Worm (Caenorhabditis elegans) whole organism, young adult: ENCODE results near the gene clec-266.

Experiments used
- C06A6.2 ChIP-seq: fragments of 200-800 bp; sonication (Bioruptor generic); conservative IDR thresholded peaks from 2 replicates; pipeline ENCODE4 v1.3.6; 2022; ENCODE audit warnings: missing genetic modification characterization, missing compliant biosample characterization
- C17E4.6 ChIP-seq: fragments of 200-800 bp; sonication (Bioruptor generic); IDR thresholded peaks from 2 replicates; pipeline ENCODE4 v1.3.6; 2022; ENCODE audit warnings: missing genetic modification reagents, missing genetic modification characterization, missing compliant biosample characterization
- D2030.7 ChIP-seq: fragments of 200-800 bp; sonication (Bioruptor generic); IDR thresholded peaks from 2 replicates; pipeline ENCODE4 v1.3.6; 2022; ENCODE audit warnings: missing genetic modification reagents, missing genetic modification characterization, missing compliant biosample characterization
- F23B12.7 ChIP-seq: sonication (generic microtip); optimal IDR thresholded peaks from 2 replicates; lab custom pipeline; 2017; ENCODE audit warnings: missing genetic modification characterization, mild to moderate bottlenecking, missing compliant biosample characterization, antibody characterized with exemption, moderate library complexity; ENCODE audit not compliant: insufficient read depth
- F33H1.4 ChIP-seq: fragments of 200-800 bp; sonication (Bioruptor generic); IDR thresholded peaks from 2 replicates; pipeline ENCODE4 v1.3.6; 2022; ENCODE audit warnings: missing genetic modification reagents, missing genetic modification characterization, missing compliant biosample characterization
- F37B4.10 ChIP-seq: fragments of 200-800 bp; sonication (Bioruptor generic); IDR thresholded peaks from 2 replicates; pipeline ENCODE4 v1.3.6; 2022; ENCODE audit warnings: missing genetic modification characterization, missing compliant biosample characterization
- F52B5.7 ChIP-seq: sonication (generic microtip); optimal IDR thresholded peaks from 2 replicates; lab custom pipeline; 2016; ENCODE audit warnings: mild to moderate bottlenecking, missing genetic modification characterization, missing compliant biosample characterization
- Y53G8AR.9 ChIP-seq: fragments of 200-800 bp; sonication (Bioruptor generic); conservative IDR thresholded peaks from 2 replicates; pipeline ENCODE4 v1.3.6; 2022; ENCODE audit warnings: missing genetic modification reagents, missing genetic modification characterization, missing compliant biosample characterization
- Y56A3A.18 ChIP-seq: fragments of 200-800 bp; sonication (Bioruptor generic); IDR thresholded peaks from 2 replicates; pipeline ENCODE4 v1.3.6; 2022; ENCODE audit warnings: missing genetic modification reagents, missing genetic modification characterization, missing compliant biosample characterization
- Y95B8A.8 ChIP-seq: fragments of 200-800 bp; sonication (Bioruptor generic); IDR thresholded peaks from 2 replicates; pipeline ENCODE4 v1.3.6; 2022; ENCODE audit warnings: missing genetic modification reagents, missing genetic modification characterization, missing compliant biosample characterization
- akir-1 ChIP-seq: fragments of 200-800 bp; sonication (Bioruptor generic); optimal IDR thresholded peaks from 2 replicates; lab custom pipeline; 2018; ENCODE audit warnings: mild to moderate bottlenecking, missing genetic modification characterization, moderate library complexity, missing compliant biosample characterization
- aptf-2 ChIP-seq: fragments of 200-800 bp; sonication (Bioruptor generic); conservative IDR thresholded peaks from 2 replicates; pipeline ENCODE4 v1.3.6; 2022; ENCODE audit warnings: missing genetic modification reagents, missing genetic modification characterization, missing compliant biosample characterization
- atf-7 ChIP-seq: sonication (generic microtip); optimal IDR thresholded peaks from 2 replicates; lab custom pipeline; 2017; ENCODE audit warnings: mild to moderate bottlenecking, missing genetic modification characterization, missing compliant biosample characterization
- attf-5 ChIP-seq: fragments of 200-800 bp; sonication (Bioruptor generic); optimal IDR thresholded peaks from 2 replicates; lab custom pipeline; 2018; ENCODE audit warnings: mild to moderate bottlenecking, missing genetic modification characterization, missing compliant biosample characterization
- cebp-2 ChIP-seq: fragments of 200-800 bp; sonication (Bioruptor generic); IDR thresholded peaks from 2 replicates; pipeline ENCODE4 v1.3.6; 2022; ENCODE audit warnings: missing genetic modification characterization, missing compliant biosample characterization
- ceh-100 ChIP-seq: fragments of 200-800 bp; sonication (Bioruptor generic); IDR thresholded peaks from 2 replicates; pipeline ENCODE4 v1.3.6; 2022; ENCODE audit warnings: missing genetic modification reagents, missing genetic modification characterization, missing compliant biosample characterization
- ceh-58 ChIP-seq: fragments of 200-800 bp; sonication (Bioruptor generic); IDR thresholded peaks from 2 replicates; pipeline ENCODE4 v1.3.6; 2022; ENCODE audit warnings: missing genetic modification characterization, missing compliant biosample characterization
- ceh-79 ChIP-seq: sonication (generic microtip); optimal IDR thresholded peaks from 2 replicates; lab custom pipeline; 2017; ENCODE audit warnings: mild to moderate bottlenecking, missing genetic modification characterization, missing compliant biosample characterization
- chd-7 ChIP-seq: sonication (generic microtip); optimal IDR thresholded peaks from 2 replicates; lab custom pipeline; 2016; ENCODE audit warnings: mild to moderate bottlenecking, missing genetic modification characterization, moderate library complexity, missing compliant biosample characterization
- ekl-4 ChIP-seq: fragments of 200-800 bp; sonication (Bioruptor generic); IDR thresholded peaks from 2 replicates; pipeline ENCODE4 v1.3.6; 2022; ENCODE audit warnings: missing genetic modification reagents, missing genetic modification characterization, missing compliant biosample characterization
- ets-4 ChIP-seq: fragments of 200-800 bp; sonication (Bioruptor generic); optimal IDR thresholded peaks from 2 replicates; lab custom pipeline; 2018; ENCODE audit warnings: mild to moderate bottlenecking, missing genetic modification characterization, missing compliant biosample characterization
- hrde-1 ChIP-seq: sonication (generic microtip); optimal IDR thresholded peaks from 2 replicates; lab custom pipeline; 2016; ENCODE audit warnings: missing genetic modification characterization, mild to moderate bottlenecking, missing compliant biosample characterization, moderate library complexity, missing genotype, missing genetic modification reagents, borderline replicate concordance
- hsf-1 ChIP-seq: fragments of 200-800 bp; sonication (Bioruptor generic); IDR thresholded peaks from 2 replicates; pipeline ENCODE4 v1.3.6; 2022; ENCODE audit warnings: missing genetic modification reagents, missing genetic modification characterization, missing compliant biosample characterization
- let-607 ChIP-seq, 2 experiments: fragments of 200-800 bp in 1 of 2; sonication (Bioruptor generic) in 1 of 2; sonication (generic microtip) in 1 of 2; optimal IDR thresholded peaks; 2 replicates each; lab custom pipeline; 2016 to 2018; ENCODE audit warnings: mild to moderate bottlenecking in 2 of 2, missing compliant biosample characterization in 2 of 2, missing genetic modification characterization in 2 of 2, moderate library complexity in 2 of 2, missing genotype in 1 of 2
- lin-35 ChIP-seq, 3 experiments: fragments of 150-350 bp in 2 of 3; sonication (generic microtip) in 1 of 3; optimal IDR thresholded peaks; 2 replicates each; lab custom pipeline; 2014 to 2018; ENCODE audit warnings: missing biosample characterization in 3 of 3, missing genetic modification characterization in 3 of 3, missing genetic modification reagents in 3 of 3
- lsl-1 ChIP-seq: fragments of 200-800 bp; sonication (Bioruptor generic); optimal IDR thresholded peaks from 2 replicates; lab custom pipeline; 2018; ENCODE audit warnings: mild to moderate bottlenecking, missing genetic modification characterization, moderate library complexity, missing compliant biosample characterization
- lsy-27 ChIP-seq: sonication (generic microtip); optimal IDR thresholded peaks from 2 replicates; lab custom pipeline; 2017; ENCODE audit warnings: missing genetic modification characterization, mild to moderate bottlenecking, missing compliant biosample characterization, antibody characterized with exemption, missing genotype, borderline replicate concordance; ENCODE audit not compliant: insufficient read depth
- madf-6 ChIP-seq: fragments of 200-800 bp; sonication (Bioruptor generic); IDR thresholded peaks from 2 replicates; pipeline ENCODE4 v1.3.6; 2022; ENCODE audit warnings: missing genetic modification reagents, missing genetic modification characterization, missing compliant biosample characterization
- madf-8 ChIP-seq: fragments of 200-800 bp; sonication (Bioruptor generic); conservative IDR thresholded peaks from 2 replicates; pipeline ENCODE4 v1.3.6; 2022; ENCODE audit warnings: missing genetic modification reagents, missing genetic modification characterization, missing compliant biosample characterization
- nhr-27 ChIP-seq: fragments of 200-800 bp; sonication (Bioruptor generic); optimal IDR thresholded peaks from 2 replicates; lab custom pipeline; 2018; ENCODE audit warnings: mild to moderate bottlenecking, missing genetic modification characterization, moderate library complexity, missing compliant biosample characterization
- nhr-80 ChIP-seq: sonication (generic microtip); optimal IDR thresholded peaks from 2 replicates; lab custom pipeline; 2016; ENCODE audit warnings: missing genetic modification characterization, missing compliant biosample characterization
- nhr-90 ChIP-seq: sonication (generic microtip); optimal IDR thresholded peaks from 2 replicates; lab custom pipeline; 2016; ENCODE audit warnings: missing genotype, mild to moderate bottlenecking, missing genetic modification characterization, missing compliant biosample characterization
- repo-1 ChIP-seq: sonication (generic microtip); optimal IDR thresholded peaks from 2 replicates; lab custom pipeline; 2017; ENCODE audit warnings: mild to moderate bottlenecking, missing genetic modification characterization, missing compliant biosample characterization
- rpc-1 ChIP-seq, 2 experiments: fragments of 150-350 bp in 1 of 2; sonication (generic microtip) in 1 of 2; optimal IDR thresholded peaks; 2 replicates each; lab custom pipeline; 2014 to 2018; ENCODE audit warnings: missing biosample characterization in 1 of 2, missing genetic modification characterization in 1 of 2, missing genetic modification reagents in 1 of 2, missing genotype in 1 of 2
- sea-2 ChIP-seq: fragments of 200-800 bp; sonication (Bioruptor generic); IDR thresholded peaks from 2 replicates; pipeline ENCODE4 v1.3.6; 2022; ENCODE audit warnings: missing genetic modification characterization, missing compliant biosample characterization
- snpc-4 ChIP-seq, 5 experiments: fragments of 150-350 bp in 1 of 5; sonication (generic microtip) in 4 of 5; optimal IDR thresholded peaks; 2 replicates each; lab custom pipeline; 2014 to 2018; ENCODE audit warnings: missing genetic modification characterization in 5 of 5, missing biosample characterization in 3 of 5, antibody characterized with exemption in 2 of 5, mild to moderate bottlenecking in 2 of 5, missing compliant biosample characterization in 2 of 5, missing genotype in 2 of 5, moderate library complexity in 2 of 5, missing genetic modification reagents in 1 of 5
- tbp1 ChIP-seq: fragments of 200-800 bp; sonication (Bioruptor generic); optimal IDR thresholded peaks from 2 replicates; lab custom pipeline; 2018; ENCODE audit warnings: mild to moderate bottlenecking, missing genetic modification characterization, missing compliant biosample characterization
- tlf-1 ChIP-seq: fragments of 200-800 bp; sonication (Bioruptor generic); optimal IDR thresholded peaks from 2 replicates; lab custom pipeline; 2018; ENCODE audit warnings: mild to moderate bottlenecking, missing genetic modification characterization, missing compliant biosample characterization
- zfh-2 ChIP-seq: fragments of 200-800 bp; sonication (Bioruptor generic); conservative IDR thresholded peaks from 2 replicates; pipeline ENCODE4 v1.3.6; 2022; ENCODE audit warnings: missing genetic modification reagents, missing genetic modification characterization, missing compliant biosample characterization
- zim-3 ChIP-seq: sonication (generic microtip); optimal IDR thresholded peaks from 2 replicates; lab custom pipeline; 2017; ENCODE audit warnings: mild to moderate bottlenecking, missing genetic modification characterization, moderate library complexity, missing compliant biosample characterization
- ztf-18 ChIP-seq: sonication (generic microtip); optimal IDR thresholded peaks from 2 replicates; lab custom pipeline; 2016; ENCODE audit warnings: missing genotype, mild to moderate bottlenecking, missing genetic modification characterization, missing compliant biosample characterization
- ztf-22 ChIP-seq: fragments of 200-800 bp; sonication (Bioruptor generic); optimal IDR thresholded peaks from 2 replicates; lab custom pipeline; 2018; ENCODE audit warnings: mild to moderate bottlenecking, missing genetic modification characterization, moderate library complexity, missing compliant biosample characterization
- ztf-26 ChIP-seq: sonication (generic microtip); optimal IDR thresholded peaks from 2 replicates; lab custom pipeline; 2017; ENCODE audit warnings: missing genetic modification characterization, missing compliant biosample characterization

clec-266 gene

ce11 chrX:6609251-6609650 is 13.5 kb downstream of the clec-266 start (continued):
- TF ChIP-seq F37B4.10 (GFP tag; lab: Robert Waterston, UW) (no peak), chd-7 (tag; lab: Kevin White, UChicago) (peak; percentile 4), madf-8 (GFP tag; lab: Robert Waterston, UW) (no peak), D2030.7 (GFP tag; lab: Robert Waterston, UW) (no peak), Y95B8A.8 (GFP tag; lab: Robert Waterston, UW) (peak; percentile 52; the same call in 1 of the 2 replicates), Y56A3A.18 (peak; percentile 62; the same call in 1 of the 2 replicates), atf-7 (tag; lab: Kevin White, UChicago) (peak; percentile 64), lsl-1 (GFP tag; lab: Kevin White, UChicago) (no peak), ceh-100 (GFP tag; lab: Robert Waterston, UW) (0 out of 2 replicates have a peak, but pooled peaks have one; percentile 15), ekl-4 (peak; percentile 18; the same call in 1 of the 2 replicates), tlf-1 (GFP tag; lab: Kevin White, UChicago) (peak; percentile 57)

ce11 chrX:6607599-6607998 is 15.1 kb downstream of the clec-266 start:
- TF ChIP-seq ceh-79 (no peak), F52B5.7 (tag; lab: Kevin White, UChicago) (no peak), ets-4 (GFP tag; lab: Kevin White, UChicago) (peak; percentile 29), hsf-1 (GFP tag; lab: Robert Waterston, UW) (0 out of 2 replicates have a peak, but pooled peaks have one; percentile 18), repo-1 (tag; lab: Kevin White, UChicago) (peak; percentile 40), let-607 (tag; optimal IDR thresholded peaks at IDR 0.05; lab: Kevin White, UChicago) (peak in 1 of 2 experiments; percentile 41), Y53G8AR.9 (GFP tag; lab: Robert Waterston, UW) (peak; percentile 59)

DNA sequence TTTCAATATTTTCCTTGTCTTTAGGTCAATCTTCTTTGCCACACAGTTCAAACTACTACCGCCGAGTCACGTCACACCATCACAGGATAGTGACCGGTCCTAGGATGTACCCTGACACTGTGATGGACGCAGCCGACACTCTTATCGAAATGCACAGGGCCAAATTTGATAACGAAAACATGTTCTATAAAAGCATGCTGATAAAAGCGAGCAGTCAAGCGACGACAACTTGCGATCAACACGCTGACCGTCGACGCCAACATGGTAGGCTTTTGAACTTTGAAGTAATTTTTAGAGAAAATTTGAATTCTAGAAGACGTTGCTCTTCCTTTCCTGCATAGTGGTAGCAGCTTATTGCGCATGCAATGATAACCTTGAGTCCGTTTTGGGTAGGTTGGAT is 15.7 kb downstream of the clec-266 start, which contains the start of gene cpr-6:
cpr-6 (plus strand) TSS at position 217 of the 400 bp plus-strand sequence.
- TF ChIP-seq nhr-80 (tag; lab: Kevin White, UChicago), result peak; percentile 76
- no peak for TF ChIP-seq lin-35 (GFP tag; optimal IDR thresholded peaks at IDR 0.05; lab: Kevin White, UChicago)
- TF ChIP-seq lsl-1 (GFP tag; lab: Kevin White, UChicago), result no peak
- TF ChIP-seq aptf-2, result no peak
- TF ChIP-seq hrde-1 (tag; lab: Kevin White, UChicago), result no peak
- TF ChIP-seq zfh-2 (GFP tag; lab: Robert Waterston, UW), result no peak
- TF ChIP-seq cebp-2 (GFP tag; lab: Robert Waterston, UW), result no peak
- peak; percentile 69 for TF ChIP-seq ztf-22 (GFP tag; lab: Kevin White, UChicago)
- TF ChIP-seq nhr-27, result no peak
- TF ChIP-seq attf-5 (GFP tag; lab: Kevin White, UChicago), result no peak
- no peak for TF ChIP-seq sea-2 (GFP tag; lab: Robert Waterston, UW)
- no peak for TF ChIP-seq ztf-18 (tag; lab: Kevin White, UChicago)
- TF ChIP-seq C06A6.2 (GFP tag; lab: Robert Waterston, UW), result no peak
- TF ChIP-seq F23B12.7, result no peak
- no peak for TF ChIP-seq snpc-4 (GFP tag; optimal IDR thresholded peaks at IDR 0.05; lab: Kevin White, UChicago)
- TF ChIP-seq snpc-4 (tag; optimal IDR thresholded peaks at IDR 0.05; lab: Kevin White, UChicago), result peak in 2 of 4 experiments; percentile 1 to 71
- no peak for TF ChIP-seq ceh-58
- TF ChIP-seq zim-3 (tag; lab: Kevin White, UChicago), result no peak
- no peak for TF ChIP-seq nhr-90 (tag; lab: Kevin White, UChicago)
- no peak for TF ChIP-seq akir-1
- TF ChIP-seq lsy-27 (tag; lab: Kevin White, UChicago), result no peak
- TF ChIP-seq hsf-1 (GFP tag; lab: Robert Waterston, UW), result no peak
- TF ChIP-seq C17E4.6 (GFP tag; lab: Robert Waterston, UW), result no peak
- TF ChIP-seq madf-6 (GFP tag; lab: Robert Waterston, UW), result no peak
- no peak for TF ChIP-seq ztf-26 (tag; lab: Kevin White, UChicago)
- TF ChIP-seq F33H1.4, result no peak
- TF ChIP-seq tbp1 (GFP tag; lab: Kevin White, UChicago), result peak; percentile 47
- TF ChIP-seq rpc-1 (optimal IDR thresholded peaks at IDR 0.05; lab: Kevin White, UChicago), result no peak
- no peak for TF ChIP-seq rpc-1 (tag; optimal IDR thresholded peaks at IDR 0.05; lab: Kevin White, UChicago)
